Fruit fly (Drosophila melanogaster) whole organism, embryonic: ENCODE results near the gene CG31816.
A peak's percentile ranks its signal among the peaks of the same experiment; 100 is the strongest.

ENCODE experiments used
- Antp ChIP-seq: fragments of 200-800 bp; sonication (Bioruptor generic); optimal IDR thresholded peaks from 3 replicates; lab custom pipeline; 2016; ENCODE audit warnings: missing biosample characterization, missing genetic modification characterization
- CG10462 ChIP-seq: fragments of 200-800 bp; sonication (Bioruptor generic); optimal IDR thresholded peaks from 2 replicates; lab custom pipeline; 2016; ENCODE audit warnings: missing biosample characterization, missing genetic modification characterization
- CG10543 ChIP-seq: fragments of 200-800 bp; sonication (Bioruptor generic); optimal IDR thresholded peaks from 3 replicates; lab custom pipeline; 2017; ENCODE audit warnings: missing biosample characterization, mild to moderate bottlenecking, missing genetic modification characterization, moderate library complexity
- CG1233 ChIP-seq: fragments of 200-800 bp; sonication (Bioruptor generic); optimal IDR thresholded peaks from 4 replicates; lab custom pipeline; 2018; ENCODE audit warnings: missing biosample characterization, mild to moderate bottlenecking, missing genetic modification characterization
- CG13296 ChIP-seq: fragments of 200-800 bp; sonication (Bioruptor generic); optimal IDR thresholded peaks from 3 replicates; lab custom pipeline; 2018; ENCODE audit warnings: missing biosample characterization, mild to moderate bottlenecking, missing genetic modification characterization
- CG14050 ChIP-seq: fragments of 200-800 bp; sonication (Bioruptor generic); IDR thresholded peaks from 3 replicates; pipeline ENCODE4 v1.3.6; 2022; ENCODE audit warnings: missing biosample characterization, missing genetic modification characterization
- CG15514 ChIP-seq: fragments of 200-800 bp; sonication (Bioruptor generic); optimal IDR thresholded peaks from 3 replicates; lab custom pipeline; 2017; ENCODE audit warnings: missing biosample characterization, missing genetic modification characterization, mild to moderate bottlenecking, moderate library complexity, missing genetic modification reagents
- CG16815 ChIP-seq: fragments of 200-800 bp; sonication (Bioruptor generic); optimal IDR thresholded peaks from 3 replicates; lab custom pipeline; 2017; ENCODE audit warnings: missing biosample characterization, mild to moderate bottlenecking, missing genetic modification characterization
- CG17186 ChIP-seq: fragments of 200-800 bp; sonication (Bioruptor generic); optimal IDR thresholded peaks from 3 replicates; lab custom pipeline; 2017; ENCODE audit warnings: missing biosample characterization, missing genetic modification reagents, missing genetic modification characterization
- CG18599 ChIP-seq: fragments of 200-800 bp; sonication (Bioruptor generic); optimal IDR thresholded peaks from 3 replicates; lab custom pipeline; 2017; ENCODE audit warnings: missing biosample characterization, missing genetic modification characterization, mild to moderate bottlenecking, moderate library complexity, missing genetic modification reagents
- CG30403 ChIP-seq: fragments of 200-800 bp; sonication (Bioruptor generic); optimal IDR thresholded peaks from 3 replicates; lab custom pipeline; 2016; ENCODE audit warnings: missing biosample characterization, missing genetic modification characterization
- CG3065 ChIP-seq: fragments of 200-800 bp; sonication (Bioruptor generic); optimal IDR thresholded peaks from 2 replicates; lab custom pipeline; 2016; ENCODE audit warnings: missing biosample characterization, missing genetic modification characterization
- CG32767 ChIP-seq: fragments of 200-800 bp; sonication (Bioruptor generic); IDR thresholded peaks from 2 replicates; pipeline ENCODE4 v1.3.6; 2022; ENCODE audit warnings: missing biosample characterization, missing genetic modification characterization
- CG3407 ChIP-seq: fragments of 200-800 bp; sonication (Bioruptor generic); optimal IDR thresholded peaks from 2 replicates; lab custom pipeline; 2018; ENCODE audit warnings: missing biosample characterization, mild to moderate bottlenecking, missing genetic modification characterization
- CG4328 ChIP-seq: fragments of 200-800 bp; sonication (Bioruptor generic); optimal IDR thresholded peaks from 3 replicates; lab custom pipeline; 2017; ENCODE audit warnings: missing biosample characterization, missing genetic modification reagents, missing genetic modification characterization
- CG6765 ChIP-seq: fragments of 200-800 bp; sonication (Bioruptor generic); optimal IDR thresholded peaks from 3 replicates; lab custom pipeline; 2017; ENCODE audit warnings: missing biosample characterization, mild to moderate bottlenecking, missing genetic modification characterization
- CG7745 ChIP-seq: fragments of 200-800 bp; sonication (Bioruptor generic); optimal IDR thresholded peaks from 2 replicates; lab custom pipeline; 2018; ENCODE audit warnings: missing biosample characterization, mild to moderate bottlenecking, missing genetic modification characterization, moderate library complexity
- CG7786 ChIP-seq: fragments of 200-800 bp; sonication (Bioruptor generic); optimal IDR thresholded peaks from 2 replicates; lab custom pipeline; 2016; ENCODE audit warnings: missing biosample characterization, missing genetic modification characterization
- CG7839 ChIP-seq: fragments of 200-800 bp; sonication (Bioruptor generic); optimal IDR thresholded peaks from 3 replicates; lab custom pipeline; 2018; ENCODE audit warnings: missing biosample characterization, mild to moderate bottlenecking, missing genetic modification characterization, moderate library complexity
- CG9437 ChIP-seq: fragments of 200-800 bp; sonication (Bioruptor generic); optimal IDR thresholded peaks from 2 replicates; lab custom pipeline; 2018; ENCODE audit warnings: missing biosample characterization, mild to moderate bottlenecking, missing genetic modification characterization
- CG9817 ChIP-seq: fragments of 200-800 bp; sonication (Bioruptor generic); optimal IDR thresholded peaks from 2 replicates; lab custom pipeline; 2018; ENCODE audit warnings: missing biosample characterization, mild to moderate bottlenecking, missing genetic modification characterization, moderate library complexity
- CTCF ChIP-seq: fragments of 200-800 bp; sonication (Bioruptor generic); optimal IDR thresholded peaks from 2 replicates; lab custom pipeline; 2017; ENCODE audit warnings: missing biosample characterization, mild to moderate bottlenecking, missing genetic modification characterization, moderate library complexity
- Dek ChIP-seq: fragments of 200-800 bp; sonication (Bioruptor generic); optimal IDR thresholded peaks from 3 replicates; lab custom pipeline; 2019; ENCODE audit warnings: missing biosample characterization, mild to moderate bottlenecking, missing genetic modification characterization, moderate library complexity
- Fer1 ChIP-seq: fragments of 200-800 bp; sonication (Bioruptor generic); optimal IDR thresholded peaks from 2 replicates; lab custom pipeline; 2017; ENCODE audit warnings: missing biosample characterization, mild to moderate bottlenecking, missing genetic modification characterization
- HHEX ChIP-seq: fragments of 200-800 bp; sonication (Bioruptor generic); optimal IDR thresholded peaks from 3 replicates; lab custom pipeline; 2017; ENCODE audit warnings: missing biosample characterization, mild to moderate bottlenecking, missing genetic modification characterization, missing genetic modification reagents
- MESR4 ChIP-seq: fragments of 200-800 bp; sonication (Bioruptor generic); optimal IDR thresholded peaks from 2 replicates; lab custom pipeline; 2018; ENCODE audit warnings: missing biosample characterization, mild to moderate bottlenecking, missing genetic modification characterization, moderate library complexity
- NC2β ChIP-seq: fragments of 200-800 bp; sonication (Bioruptor generic); optimal IDR thresholded peaks from 2 replicates; lab custom pipeline; 2016; ENCODE audit warnings: missing biosample characterization, missing genetic modification characterization
- NFAT ChIP-seq: fragments of 200-800 bp; sonication (Bioruptor generic); IDR thresholded peaks from 2 replicates; pipeline ENCODE4 v1.3.6; 2022; ENCODE audit warnings: missing biosample characterization, missing genetic modification characterization
- Optix ChIP-seq: fragments of 200-800 bp; sonication (Bioruptor generic); IDR thresholded peaks from 3 replicates; pipeline ENCODE4 v1.3.6; 2022; ENCODE audit warnings: missing biosample characterization, missing genetic modification characterization
- ash1 ChIP-seq: fragments of 200-800 bp; sonication (Bioruptor generic); optimal IDR thresholded peaks from 2 replicates; lab custom pipeline; 2018; ENCODE audit warnings: missing biosample characterization, mild to moderate bottlenecking, missing genetic modification characterization
- bcd ChIP-seq: fragments of 200-800 bp; sonication (Bioruptor generic); optimal IDR thresholded peaks from 2 replicates; lab custom pipeline; 2017; ENCODE audit warnings: missing biosample characterization, mild to moderate bottlenecking, missing genetic modification characterization
- bsh ChIP-seq, 2 experiments: fragments of 200-800 bp; sonication (Bioruptor generic); optimal IDR thresholded peaks; 2 replicates each; lab custom pipeline; 2017 to 2018; ENCODE audit warnings: mild to moderate bottlenecking in 2 of 2, missing biosample characterization in 2 of 2, missing genetic modification characterization in 2 of 2, moderate library complexity in 1 of 2
- caup ChIP-seq: fragments of 200-800 bp; sonication (Bioruptor generic); optimal IDR thresholded peaks from 3 replicates; lab custom pipeline; 2017; ENCODE audit warnings: missing biosample characterization, mild to moderate bottlenecking, missing genetic modification characterization, moderate library complexity; ENCODE audit not compliant: severe bottlenecking
- corto ChIP-seq: fragments of 200-800 bp; sonication (Bioruptor generic); optimal IDR thresholded peaks from 2 replicates; lab custom pipeline; 2016; ENCODE audit warnings: missing biosample characterization, mild to moderate bottlenecking, missing genetic modification characterization, moderate library complexity
- dimm ChIP-seq: fragments of 200-800 bp; sonication (Bioruptor generic); IDR thresholded peaks from 2 replicates; pipeline ENCODE4 v1.3.6; 2022; ENCODE audit warnings: missing biosample characterization, missing genetic modification characterization
- gcm ChIP-seq: fragments of 200-800 bp; sonication (Bioruptor generic); optimal IDR thresholded peaks from 2 replicates; lab custom pipeline; 2019; ENCODE audit warnings: missing biosample characterization, mild to moderate bottlenecking, missing genetic modification characterization, moderate library complexity
- gsb ChIP-seq: fragments of 200-800 bp; sonication (Bioruptor generic); IDR thresholded peaks from 2 replicates; pipeline ENCODE4 v1.3.6; 2022; ENCODE audit warnings: missing biosample characterization, missing genetic modification characterization
- insv ChIP-seq, 2 experiments: fragments of 200-800 bp; sonication (Bioruptor generic); optimal IDR thresholded peaks; 3 replicates each; lab custom pipeline; 2016 to 2018; ENCODE audit warnings: missing biosample characterization in 2 of 2, missing genetic modification characterization in 2 of 2
- lab ChIP-seq: fragments of 200-800 bp; sonication (Bioruptor generic); optimal IDR thresholded peaks from 3 replicates; lab custom pipeline; 2017; ENCODE audit warnings: missing biosample characterization, missing genetic modification characterization, mild to moderate bottlenecking, moderate library complexity, missing genetic modification reagents
- lilli ChIP-seq: fragments of 200-800 bp; sonication (Bioruptor generic); optimal IDR thresholded peaks from 3 replicates; lab custom pipeline; 2016; ENCODE audit warnings: missing biosample characterization, missing genetic modification characterization
- lola ChIP-seq, 3 experiments: fragments of >200 bp in 2 of 3; fragments of 200-800 bp in 1 of 3; sonication (Bioruptor generic) in 1 of 3; optimal IDR thresholded peaks; 2 replicates each; lab custom pipeline; 2017 to 2019; ENCODE audit warnings: missing biosample characterization in 3 of 3, missing genetic modification characterization in 3 of 3, mild to moderate bottlenecking in 1 of 3, moderate library complexity in 1 of 3
- pho ChIP-seq: fragments of 200-800 bp; sonication (Bioruptor generic); optimal IDR thresholded peaks from 2 replicates; lab custom pipeline; 2016; ENCODE audit warnings: missing biosample characterization, missing genetic modification characterization
- ranshi ChIP-seq: fragments of 200-800 bp; sonication (Bioruptor generic); IDR thresholded peaks from 2 replicates; pipeline ENCODE4 v1.3.6; 2022; ENCODE audit warnings: missing biosample characterization, missing genetic modification characterization
- repo ChIP-seq: fragments of 200-800 bp; sonication (Bioruptor generic); optimal IDR thresholded peaks from 2 replicates; lab custom pipeline; 2016; ENCODE audit warnings: missing biosample characterization, missing genetic modification characterization
- sqz ChIP-seq: fragments of 200-800 bp; sonication (Bioruptor generic); optimal IDR thresholded peaks from 3 replicates; lab custom pipeline; 2018; ENCODE audit warnings: missing biosample characterization, mild to moderate bottlenecking, missing genetic modification characterization
- stc ChIP-seq: fragments of 200-800 bp; sonication (Bioruptor generic); IDR thresholded peaks from 2 replicates; pipeline ENCODE4 v1.3.6; 2022; ENCODE audit warnings: missing biosample characterization, missing genetic modification characterization
- tna ChIP-seq: fragments of 200-800 bp; sonication (Bioruptor generic); IDR thresholded peaks from 2 replicates; pipeline ENCODE4 v1.3.6; 2022; ENCODE audit warnings: missing biosample characterization, missing genetic modification characterization; ENCODE audit not compliant: partially characterized antibody
- trem ChIP-seq: fragments of 200-800 bp; optimal IDR thresholded peaks from 3 replicates; lab custom pipeline; 2019; ENCODE audit warnings: missing biosample characterization, mild to moderate bottlenecking, missing genetic modification characterization, moderate library complexity
- unc-4 ChIP-seq: fragments of 200-800 bp; sonication (Bioruptor generic); IDR thresholded peaks from 2 replicates; pipeline ENCODE4 v1.3.6; 2022; ENCODE audit warnings: missing biosample characterization, missing genetic modification characterization; ENCODE audit not compliant: partially characterized antibody
- unpg ChIP-seq: fragments of 200-800 bp; sonication (Bioruptor generic); optimal IDR thresholded peaks from 3 replicates; lab custom pipeline; 2018; ENCODE audit warnings: missing biosample characterization, mild to moderate bottlenecking, missing genetic modification characterization, moderate library complexity
- vvl ChIP-seq: fragments of 200-800 bp; sonication (Bioruptor generic); IDR thresholded peaks from 2 replicates; pipeline ENCODE4 v1.3.6; 2022; ENCODE audit warnings: missing biosample characterization, missing genetic modification characterization

Gene CG31816

DNA sequence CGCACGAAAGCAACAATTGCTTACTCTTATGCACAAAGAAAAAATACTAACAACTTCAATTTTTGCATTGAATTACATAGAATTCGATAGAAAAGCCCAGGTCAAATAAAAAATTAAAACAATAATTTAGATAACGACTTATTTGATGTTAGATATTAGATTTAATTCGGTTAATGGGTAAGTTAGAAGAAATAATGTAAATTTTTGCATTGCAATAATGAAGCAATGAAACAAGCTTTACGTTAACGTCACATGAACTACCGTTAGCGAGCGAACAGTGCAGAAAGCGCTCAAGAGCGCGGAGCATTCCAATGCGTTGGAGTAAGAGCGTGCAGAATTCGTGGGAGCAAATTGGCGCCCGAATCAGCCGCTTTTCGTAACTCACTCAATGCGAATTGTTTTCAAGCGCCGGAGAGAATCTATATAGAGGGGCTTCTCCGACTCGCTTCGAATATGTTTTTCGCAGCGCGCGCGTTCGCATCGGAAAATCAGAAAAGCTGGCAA, 2.3 kb downstream of the CG31816 start, which contains the start of gene mtgo (continued):
- TF ChIP-seq unpg (GFP tag; lab: Kevin White, UChicago) (peak; percentile 25), CG3065 (GFP tag; lab: Kevin White, UChicago) (no peak), gsb (GFP tag; lab: Robert Waterston, UW) (0 out of 2 replicates have a peak, but pooled peaks have one; percentile 14), CG30403 (GFP tag; lab: Kevin White, UChicago) (peak; percentile 29), stc (GFP tag; lab: Robert Waterston, UW) (peak; percentile 59; the same call in 1 of the 2 replicates), bsh (GFP tag; optimal IDR thresholded peaks at IDR 0.05; lab: Kevin White, UChicago) (peak in 1 of 2 experiments; percentile 6), CG3407 (no peak), Dek (tag; lab: Kevin White, UChicago) (peak; percentile 21), CG9817 (tag; lab: Kevin White, UChicago) (no peak), lola (GFP tag; optimal IDR thresholded peaks at IDR 0.05; lab: Kevin White, UChicago) (no peak), CG1233 (GFP tag; lab: Kevin White, UChicago) (peak; percentile 52), lilli (GFP tag; lab: Kevin White, UChicago) (peak; percentile 21), CG16815 (GFP tag; lab: Kevin White, UChicago) (no peak), caup (no peak), HHEX (peak; percentile 67), sqz (GFP tag; lab: Kevin White, UChicago) (peak; percentile 15), MESR4 (GFP tag; lab: Kevin White, UChicago) (no peak), CG9437 (GFP tag; lab: Kevin White, UChicago) (peak; percentile 95), CTCF (GFP tag; lab: Kevin White, UChicago) (no peak), CG14050 (GFP tag; lab: Robert Waterston, UW) (no peak), CG10462 (no peak), vvl (no peak), CG18599 (peak; percentile 86), CG4328 (peak; percentile 11), trem (peak; percentile 17), gcm (GFP tag; lab: Kevin White, UChicago) (no peak), CG6765 (peak; percentile 68), NC2β (no peak), CG15514 (peak; percentile 52), CG13296 (GFP tag; lab: Kevin White, UChicago) (peak; percentile 61), tna (GFP tag; lab: Robert Waterston, UW) (no peak), CG17186 (GFP tag; lab: Kevin White, UChicago) (no peak), dimm (GFP tag; lab: Robert Waterston, UW) (no peak), Optix (GFP tag; lab: Robert Waterston, UW) (no peak), Fer1 (GFP tag; lab: Kevin White, UChicago) (peak; percentile 81), Antp (GFP tag; lab: Kevin White, UChicago) (no peak), corto (GFP tag; lab: Kevin White, UChicago) (no peak), CG7786 (GFP tag; lab: Kevin White, UChicago) (no peak), CG7839 (tag; lab: Kevin White, UChicago) (peak; percentile 10), unc-4 (GFP tag; lab: Robert Waterston, UW) (no peak)

DNA sequence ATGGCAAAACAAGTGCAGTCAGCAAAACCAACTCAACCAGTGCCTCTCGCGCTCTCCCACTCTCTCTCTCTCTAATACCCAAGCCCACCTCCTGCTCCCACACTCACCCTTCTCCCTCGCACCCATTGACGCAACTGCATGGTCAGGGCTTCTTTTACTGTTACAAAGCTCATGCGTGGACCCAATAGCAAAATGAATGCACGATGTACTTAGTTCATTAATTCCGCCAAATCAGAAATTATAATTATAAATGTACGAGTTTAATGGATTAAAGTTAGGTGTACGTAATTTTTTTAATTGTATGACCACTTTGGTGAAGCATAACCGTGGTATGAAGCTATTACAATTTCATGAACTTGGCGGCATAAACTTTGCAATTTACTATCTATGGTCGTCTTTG, 3.4 kb downstream of the CG31816 start:
- TF ChIP-seq repo (GFP tag; lab: Kevin White, UChicago) (peak; percentile 18), lab (GFP tag; lab: Kevin White, UChicago) (peak; percentile 89), CG32767 (GFP tag; lab: Robert Waterston, UW) (peak; percentile 54; the same call in 1 of the 2 replicates), ranshi (GFP tag; lab: Robert Waterston, UW) (peak; percentile 26; the same call in 1 of the 2 replicates), CG10543 (peak; percentile 39), pho (GFP tag; lab: Kevin White, UChicago) (peak; percentile 34), NFAT (GFP tag; lab: Robert Waterston, UW) (no peak), CG7786 (GFP tag; lab: Kevin White, UChicago) (peak; percentile 41), ash1 (GFP tag; lab: Kevin White, UChicago) (no peak), Optix (GFP tag; lab: Robert Waterston, UW) (0 out of 3 replicates have a peak, but pooled peaks have one; percentile 24), bcd (peak; percentile 59), CG7745 (tag; lab: Kevin White, UChicago) (no peak), insv (GFP tag; optimal IDR thresholded peaks at IDR 0.05; lab: Kevin White, UChicago) (no peak)
